Worm (Caenorhabditis elegans) whole organism, mixed stage, embryonic: ENCODE data around the gene ZC13.1.
A peak's percentile ranks its signal among the peaks of the same experiment; 100 is the strongest.

Source experiments
- M03D4.4 ChIP-seq: sonication (generic microtip); optimal IDR thresholded peaks from 2 replicates; lab custom pipeline; 2017; ENCODE audit warnings: mild to moderate bottlenecking, missing genetic modification characterization, missing compliant biosample characterization
- bed-3 ChIP-seq: fragments of 200-800 bp; sonication (Bioruptor generic); optimal IDR thresholded peaks from 3 replicates; lab custom pipeline; 2018; ENCODE audit warnings: mild to moderate bottlenecking, missing genetic modification characterization, moderate library complexity, missing compliant biosample characterization
- blmp-1 ChIP-seq: fragments of 150-350 bp; optimal IDR thresholded peaks from 2 replicates; lab custom pipeline; 2014; ENCODE audit warnings: missing biosample characterization, missing genetic modification characterization
- ceh-39 ChIP-seq: fragments of 150-350 bp; optimal IDR thresholded peaks from 2 replicates; lab custom pipeline; 2014; ENCODE audit warnings: missing biosample characterization, missing genetic modification characterization
- ceh-43 ChIP-seq: fragments of 200-800 bp; sonication (Bioruptor generic); optimal IDR thresholded peaks from 2 replicates; lab custom pipeline; 2018; ENCODE audit warnings: mild to moderate bottlenecking, missing genetic modification characterization, moderate library complexity, missing compliant biosample characterization
- ceh-83 ChIP-seq: fragments of 200-800 bp; sonication (Bioruptor generic); optimal IDR thresholded peaks from 2 replicates; lab custom pipeline; 2018; ENCODE audit warnings: mild to moderate bottlenecking, missing genetic modification characterization, missing compliant biosample characterization
- ces-1 ChIP-seq: fragments of 150-350 bp; optimal IDR thresholded peaks from 2 replicates; lab custom pipeline; 2014; ENCODE audit warnings: missing biosample characterization, missing genetic modification reagents, missing genetic modification characterization
- cnd-1 ChIP-seq: fragments of 200-800 bp; sonication (Bioruptor generic); optimal IDR thresholded peaks from 2 replicates; lab custom pipeline; 2018; ENCODE audit warnings: mild to moderate bottlenecking, missing genetic modification characterization, missing compliant biosample characterization
- drap-1 ChIP-seq: fragments of 200-800 bp; sonication (Bioruptor generic); optimal IDR thresholded peaks from 3 replicates; lab custom pipeline; 2018; ENCODE audit warnings: mild to moderate bottlenecking, missing genetic modification characterization, missing compliant biosample characterization
- elt-1 ChIP-seq: sonication (generic microtip); optimal IDR thresholded peaks from 2 replicates; lab custom pipeline; 2017; ENCODE audit warnings: missing genetic modification characterization, mild to moderate bottlenecking, missing compliant biosample characterization, antibody characterized with exemption, moderate library complexity, borderline replicate concordance; ENCODE audit not compliant: insufficient read depth
- elt-3 ChIP-seq: fragments of 150-350 bp; optimal IDR thresholded peaks from 2 replicates; lab custom pipeline; 2014; ENCODE audit warnings: missing biosample characterization, missing genetic modification characterization
- flh-1 ChIP-seq: fragments of 200-800 bp; sonication (Bioruptor generic); optimal IDR thresholded peaks from 2 replicates; lab custom pipeline; 2018; ENCODE audit warnings: mild to moderate bottlenecking, missing genetic modification characterization, moderate library complexity, missing compliant biosample characterization
- ham-2 ChIP-seq: fragments of 200-800 bp; sonication (Bioruptor generic); optimal IDR thresholded peaks from 2 replicates; lab custom pipeline; 2018; ENCODE audit warnings: mild to moderate bottlenecking, missing genetic modification characterization, missing compliant biosample characterization
- lin-13 ChIP-seq: fragments of 150-350 bp; optimal IDR thresholded peaks from 2 replicates; lab custom pipeline; 2014; ENCODE audit warnings: missing biosample characterization, missing genetic modification characterization
- lin-32 ChIP-seq: fragments of 200-800 bp; sonication (Bioruptor generic); optimal IDR thresholded peaks from 2 replicates; lab custom pipeline; 2018; ENCODE audit warnings: mild to moderate bottlenecking, missing genetic modification characterization, missing compliant biosample characterization
- mab-5 ChIP-seq: fragments of 150-350 bp; optimal IDR thresholded peaks from 2 replicates; lab custom pipeline; 2014; ENCODE audit warnings: missing biosample characterization, missing genetic modification characterization
- mep-1 ChIP-seq: fragments of 150-350 bp; optimal IDR thresholded peaks from 2 replicates; lab custom pipeline; 2017; ENCODE audit warnings: missing biosample characterization, missing genetic modification reagents, missing genetic modification characterization, inconsistent platforms
- mls-2 ChIP-seq: sonication (generic microtip); optimal IDR thresholded peaks from 2 replicates; lab custom pipeline; 2016; ENCODE audit warnings: mild to moderate bottlenecking, missing genetic modification characterization, moderate library complexity, missing compliant biosample characterization
- nhr-12 ChIP-seq: fragments of 150-350 bp; optimal IDR thresholded peaks from 2 replicates; lab custom pipeline; 2014; ENCODE audit warnings: missing biosample characterization, missing genetic modification characterization
- nhr-28 ChIP-seq: fragments of 150-350 bp; optimal IDR thresholded peaks from 2 replicates; lab custom pipeline; 2014; ENCODE audit warnings: missing biosample characterization, missing genetic modification characterization
- pha-4 ChIP-seq: fragments of 150-350 bp; optimal IDR thresholded peaks from 2 replicates; lab custom pipeline; 2018; ENCODE audit warnings: missing biosample characterization, missing genetic modification reagents, missing genetic modification characterization
- sem-2 ChIP-seq: fragments of 200-800 bp; sonication (Bioruptor generic); optimal IDR thresholded peaks from 2 replicates; lab custom pipeline; 2018; ENCODE audit warnings: mild to moderate bottlenecking, missing genetic modification characterization, missing compliant biosample characterization
- snpc-4 ChIP-seq: fragments of 150-350 bp; optimal IDR thresholded peaks from 2 replicates; lab custom pipeline; 2014; ENCODE audit warnings: missing biosample characterization, missing genetic modification characterization
- sptf-1 ChIP-seq: sonication (generic microtip); optimal IDR thresholded peaks from 2 replicates; lab custom pipeline; 2017; ENCODE audit warnings: mild to moderate bottlenecking, missing genetic modification characterization, moderate library complexity, missing compliant biosample characterization
- tbx-8 ChIP-seq: fragments of 200-800 bp; sonication (Bioruptor generic); optimal IDR thresholded peaks from 2 replicates; lab custom pipeline; 2018; ENCODE audit warnings: mild to moderate bottlenecking, missing genetic modification characterization, moderate library complexity, missing compliant biosample characterization
- unc-120 ChIP-seq: sonication (generic microtip); optimal IDR thresholded peaks from 2 replicates; lab custom pipeline; 2017; ENCODE audit warnings: missing genetic modification characterization, missing compliant biosample characterization; ENCODE audit not compliant: poor library complexity, severe bottlenecking
- unc-39 ChIP-seq: fragments of 150-350 bp; optimal IDR thresholded peaks from 2 replicates; lab custom pipeline; 2014; ENCODE audit warnings: missing biosample characterization, missing genetic modification characterization
- zip-8 ChIP-seq: fragments of 150-350 bp; optimal IDR thresholded peaks from 2 replicates; lab custom pipeline; 2014; ENCODE audit warnings: missing biosample characterization, missing genetic modification characterization
- ztf-11 ChIP-seq: fragments of 150-350 bp; optimal IDR thresholded peaks from 2 replicates; lab custom pipeline; 2014; ENCODE audit warnings: missing biosample characterization, missing genetic modification characterization

The ZC13.1 gene

DNA sequence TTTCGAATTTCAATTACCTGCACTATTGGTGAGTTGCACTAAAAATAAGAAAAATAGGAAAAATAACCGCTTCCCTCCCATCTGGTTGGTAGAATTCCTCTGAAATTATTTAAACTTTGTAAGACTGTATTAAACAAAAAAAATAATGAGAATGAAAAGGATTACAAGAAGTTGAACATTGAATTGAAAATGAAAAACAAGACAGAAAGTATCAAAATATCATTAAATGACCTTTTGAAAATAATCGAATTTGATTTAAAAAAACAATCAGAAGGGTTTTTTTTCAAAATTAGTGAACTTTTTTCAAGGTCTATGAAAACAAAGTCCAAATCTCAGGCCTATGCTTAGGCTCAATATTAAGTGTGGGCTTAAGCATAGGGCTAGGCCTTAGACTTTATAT lies 25.6 kb upstream of the ZC13.1 start, which contains the start of gene igcm-1:
Gene igcm-1, minus strand, starts transcription at position 101 of the 400 bp plus-strand sequence.
- TF ChIP-seq mep-1 (tag; lab: Kevin White, UChicago) (no peak), ceh-39 (no peak), tbx-8 (no peak)

DNA sequence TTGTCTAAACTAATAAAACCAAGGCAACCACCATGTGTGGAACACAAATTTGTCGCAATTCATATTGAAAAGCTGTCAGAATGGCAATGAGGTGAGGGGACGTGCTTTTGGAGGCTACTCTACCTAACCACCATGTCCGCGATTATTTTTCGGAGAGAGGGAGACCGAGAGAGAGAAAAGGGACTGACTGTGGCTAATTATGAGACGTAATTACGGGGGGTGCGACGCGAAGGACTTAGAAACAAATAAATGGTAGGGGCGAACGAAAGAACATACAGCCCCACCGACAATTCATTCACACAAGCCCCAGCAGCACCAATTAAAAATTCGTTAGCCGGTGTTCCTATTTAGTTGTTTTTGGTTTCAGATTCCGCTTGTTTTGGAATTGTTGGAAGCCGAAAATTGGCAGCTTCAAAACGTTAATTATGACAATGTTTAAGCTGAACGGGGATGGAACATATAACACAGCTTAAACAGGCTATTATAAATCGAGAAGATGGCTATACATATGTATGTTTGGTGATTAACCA lies 24.2 kb upstream of the ZC13.1 start:
- no peak for TF ChIP-seq nhr-28
- TF ChIP-seq sem-2 (GFP tag; lab: Kevin White, UChicago) = no peak
- TF ChIP-seq blmp-1 = no peak
- no peak for TF ChIP-seq elt-1 (tag; lab: Kevin White, UChicago)
- TF ChIP-seq zip-8 (tag; lab: Kevin White, UChicago) = no peak
- TF ChIP-seq ham-2 (GFP tag; lab: Kevin White, UChicago) = peak; percentile 75
- TF ChIP-seq lin-13 (tag; lab: Kevin White, UChicago) = no peak
- TF ChIP-seq mep-1 (tag; lab: Kevin White, UChicago) = no peak
- no peak for TF ChIP-seq ces-1 (GFP tag; lab: Kevin White, UChicago)
- TF ChIP-seq unc-120 (tag; lab: Kevin White, UChicago) = no peak
- peak; percentile 92 for TF ChIP-seq ceh-43 (GFP tag; lab: Kevin White, UChicago)
- TF ChIP-seq sptf-1 = peak; percentile 86
- TF ChIP-seq mls-2 (tag; lab: Kevin White, UChicago) = peak; percentile 87
- peak; percentile 36 for TF ChIP-seq cnd-1 (tag; lab: Kevin White, UChicago)
- peak; percentile 46 for TF ChIP-seq ztf-11

DNA sequence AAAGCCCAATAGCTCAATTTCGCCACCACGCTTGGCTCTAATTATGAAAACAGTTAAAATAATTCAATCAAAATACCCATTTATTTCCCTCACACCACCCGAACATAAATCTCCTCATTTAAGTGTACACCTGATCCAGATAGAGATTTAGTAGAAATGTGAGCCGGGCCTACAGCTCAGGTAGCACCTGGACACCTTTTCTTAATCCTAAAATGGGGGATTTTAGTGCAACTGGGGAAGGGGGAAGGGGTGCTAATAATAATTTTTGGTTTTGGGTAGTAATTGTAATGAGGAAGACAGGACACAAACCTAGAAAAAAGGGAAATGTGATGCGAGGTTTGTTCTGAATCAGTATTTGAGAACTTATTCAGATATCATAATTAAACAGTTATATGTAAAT lies 23.4 kb upstream of the ZC13.1 start:
- TF ChIP-seq sem-2 (GFP tag; lab: Kevin White, UChicago) = no peak
- TF ChIP-seq mab-5 = no peak
- no peak for TF ChIP-seq bed-3 (GFP tag; lab: Kevin White, UChicago)
- TF ChIP-seq zip-8 (tag; lab: Kevin White, UChicago) = no peak
- TF ChIP-seq ceh-83 (GFP tag; lab: Kevin White, UChicago) = no peak
- TF ChIP-seq sptf-1 = no peak
- TF ChIP-seq ztf-11 = no peak
- no peak for TF ChIP-seq lin-32 (GFP tag; lab: Kevin White, UChicago)
- TF ChIP-seq drap-1 (GFP tag; lab: Kevin White, UChicago) = no peak
- TF ChIP-seq ceh-39 = no peak
- no peak for TF ChIP-seq ceh-43 (GFP tag; lab: Kevin White, UChicago)
- TF ChIP-seq unc-39 (tag; lab: Kevin White, UChicago) = no peak
- no peak for TF ChIP-seq blmp-1
- TF ChIP-seq nhr-12 (tag; lab: Kevin White, UChicago) = no peak
- TF ChIP-seq, all 35 proteins: peak for 0

DNA sequence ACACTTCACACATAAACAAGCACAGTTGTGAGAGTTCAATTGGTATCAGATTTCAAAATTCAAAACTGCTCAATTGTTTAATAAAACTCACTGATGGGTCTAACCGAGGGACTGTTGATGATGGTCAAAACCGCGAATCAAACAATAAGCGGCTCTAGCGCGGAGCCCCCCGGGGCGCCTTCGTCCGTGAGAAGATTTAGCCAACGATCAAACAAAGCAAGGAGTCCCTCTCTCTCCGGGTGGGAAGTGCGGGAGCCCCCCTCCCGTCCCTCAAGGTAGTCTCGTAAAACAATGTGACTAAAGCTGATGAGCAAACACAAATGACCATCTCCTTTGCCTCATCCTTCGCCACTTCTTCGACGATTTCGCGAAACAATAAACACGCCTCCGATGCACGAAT lies 19.4 kb upstream of the ZC13.1 start:
- TF ChIP-seq ceh-39 (no peak), pha-4 (peak; percentile 27)

DNA sequence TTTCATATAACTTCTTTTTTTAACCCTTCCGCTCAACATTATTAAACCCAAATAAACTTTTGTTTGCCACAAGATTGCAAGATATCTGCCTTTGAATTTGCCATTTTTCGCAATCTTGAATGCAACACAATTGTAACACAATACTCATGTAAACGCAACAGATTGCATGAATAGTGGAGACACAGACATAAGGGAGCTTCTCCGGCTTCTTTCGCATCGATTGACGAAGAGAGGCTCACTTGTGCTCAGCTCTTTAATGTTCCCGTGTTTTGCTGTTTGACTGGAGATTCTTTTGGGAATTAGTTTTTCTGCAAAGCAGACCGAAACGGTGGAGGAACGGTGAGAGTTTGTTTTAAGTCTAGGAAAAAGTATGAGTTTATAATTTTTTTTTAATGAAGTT lies 17.6 kb upstream of the ZC13.1 start, which contains the start of gene F56F10.2:
Gene F56F10.2, plus strand, starts transcription at position 215 of the 400 bp plus-strand sequence.
- TF ChIP-seq ces-1 (GFP tag; lab: Kevin White, UChicago) (peak; percentile 90), flh-1 (GFP tag; lab: Kevin White, UChicago) (no peak)
- TF ChIP-seq, all 35 proteins: peak for 1

DNA sequence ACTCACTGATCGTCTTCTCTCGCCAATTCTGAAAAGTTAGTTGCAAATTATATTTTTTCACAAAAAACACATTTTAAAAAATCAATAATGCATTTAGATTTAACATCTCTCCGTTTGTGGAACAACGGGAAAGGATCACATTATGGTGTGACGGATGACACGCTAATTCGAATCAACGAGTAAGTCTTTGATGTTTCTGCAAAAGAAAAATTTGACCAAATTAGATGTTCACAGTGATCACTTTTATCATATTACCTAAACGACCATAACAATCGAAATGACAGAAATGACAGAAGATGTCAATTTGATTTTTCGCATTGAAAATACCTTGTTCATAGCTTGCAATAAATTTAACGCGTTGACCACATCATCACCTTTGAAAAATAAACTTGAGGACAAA lies 15.7 kb upstream of the ZC13.1 start:
- TF ChIP-seq sem-2 (GFP tag; lab: Kevin White, UChicago) (no peak), snpc-4 (tag; lab: Kevin White, UChicago) (no peak), M03D4.4 (no peak), ceh-83 (GFP tag; lab: Kevin White, UChicago) (no peak), mep-1 (tag; lab: Kevin White, UChicago) (no peak), ham-2 (GFP tag; lab: Kevin White, UChicago) (no peak), nhr-12 (tag; lab: Kevin White, UChicago) (no peak), lin-32 (GFP tag; lab: Kevin White, UChicago) (no peak), lin-13 (tag; lab: Kevin White, UChicago) (no peak), bed-3 (GFP tag; lab: Kevin White, UChicago) (no peak), elt-3 (tag; lab: Kevin White, UChicago) (no peak), drap-1 (GFP tag; lab: Kevin White, UChicago) (no peak), ces-1 (GFP tag; lab: Kevin White, UChicago) (no peak), ceh-39 (no peak)
- TF ChIP-seq, all 35 proteins: peak for 0
